Fruit fly (Drosophila melanogaster) whole organism, embryonic: ENCODE results near the gene CG6839.

Experiments
- Aef1 ChIP-seq: fragments of 200-800 bp; sonication (Bioruptor generic); IDR thresholded peaks from 3 replicates; pipeline ENCODE4 v1.3.6; 2022; ENCODE audit warnings: missing biosample characterization, missing genetic modification characterization
- Asciz ChIP-seq: fragments of 200-800 bp; sonication (Bioruptor generic); optimal IDR thresholded peaks from 2 replicates; lab custom pipeline; 2017; ENCODE audit warnings: missing biosample characterization, mild to moderate bottlenecking, missing genetic modification characterization, missing genetic modification reagents
- Awh ChIP-seq: fragments of 200-800 bp; sonication (Bioruptor generic); IDR thresholded peaks from 2 replicates; pipeline ENCODE4, ENCODE4 v1.3.6; 2022; ENCODE audit warnings: missing biosample characterization, missing genetic modification characterization
- Bgb ChIP-seq: fragments of 200-800 bp; sonication (Bioruptor generic); IDR thresholded peaks from 2 replicates; pipeline ENCODE4 v1.3.6; 2022; ENCODE audit warnings: missing biosample characterization, missing genetic modification characterization; ENCODE audit not compliant: partially characterized antibody
- Blimp-1 ChIP-seq: fragments of 200-800 bp; sonication (Bioruptor generic); optimal IDR thresholded peaks from 3 replicates; lab custom pipeline; 2018; ENCODE audit warnings: missing biosample characterization, missing genetic modification characterization, mild to moderate bottlenecking, moderate library complexity, missing genetic modification reagents
- CG10431 ChIP-seq: fragments of 200-800 bp; sonication (Bioruptor generic); optimal IDR thresholded peaks from 3 replicates; lab custom pipeline; 2018; ENCODE audit warnings: missing biosample characterization, mild to moderate bottlenecking, missing genetic modification characterization
- CG12236 ChIP-seq: fragments of 200-800 bp; sonication (Bioruptor generic); optimal IDR thresholded peaks from 2 replicates; lab custom pipeline; 2016; ENCODE audit warnings: missing biosample characterization, missing genetic modification characterization
- CG12744 ChIP-seq: fragments of 200-800 bp; sonication (Bioruptor generic); optimal IDR thresholded peaks from 2 replicates; lab custom pipeline; 2016; ENCODE audit warnings: missing biosample characterization, missing genetic modification characterization
- CG13287 ChIP-seq: fragments of 200-800 bp; sonication (Bioruptor generic); IDR thresholded peaks from 2 replicates; pipeline ENCODE4 v1.3.6; 2022; ENCODE audit warnings: missing biosample characterization, missing genetic modification characterization; ENCODE audit not compliant: partially characterized antibody
- CG15269 ChIP-seq: fragments of 200-800 bp; sonication (Bioruptor generic); optimal IDR thresholded peaks from 2 replicates; lab custom pipeline; 2018; ENCODE audit warnings: missing biosample characterization, mild to moderate bottlenecking, missing genetic modification characterization, moderate library complexity
- CG1647 ChIP-seq: fragments of 200-800 bp; sonication (Bioruptor generic); optimal IDR thresholded peaks from 3 replicates; lab custom pipeline; 2016; ENCODE audit warnings: missing biosample characterization, missing genetic modification characterization
- CG17186 ChIP-seq: fragments of 200-800 bp; sonication (Bioruptor generic); optimal IDR thresholded peaks from 3 replicates; lab custom pipeline; 2017; ENCODE audit warnings: missing biosample characterization, missing genetic modification reagents, missing genetic modification characterization
- CG32532 ChIP-seq: fragments of 200-800 bp; sonication (Bioruptor generic); IDR thresholded peaks from 2 replicates; pipeline ENCODE4 v1.3.6; 2022; ENCODE audit warnings: missing biosample characterization, missing genetic modification characterization
- CG32772 ChIP-seq: fragments of 200-800 bp; sonication (Bioruptor generic); IDR thresholded peaks from 2 replicates; pipeline ENCODE4 v1.3.6; 2022; ENCODE audit warnings: missing biosample characterization, missing genetic modification characterization
- CG33557 ChIP-seq: fragments of 200-800 bp; sonication (Bioruptor generic); optimal IDR thresholded peaks from 2 replicates; lab custom pipeline; 2019; ENCODE audit warnings: missing biosample characterization, mild to moderate bottlenecking, missing genetic modification characterization, moderate library complexity
- CG6765 ChIP-seq: fragments of 200-800 bp; sonication (Bioruptor generic); optimal IDR thresholded peaks from 3 replicates; lab custom pipeline; 2017; ENCODE audit warnings: missing biosample characterization, mild to moderate bottlenecking, missing genetic modification characterization
- CG6813 ChIP-seq: fragments of 200-800 bp; sonication (Bioruptor generic); optimal IDR thresholded peaks from 2 replicates; lab custom pipeline; 2017; ENCODE audit warnings: missing biosample characterization, missing genetic modification characterization, mild to moderate bottlenecking, moderate library complexity, missing genetic modification reagents
- CG9727 ChIP-seq: fragments of 200-800 bp; sonication (Bioruptor generic); optimal IDR thresholded peaks from 3 replicates; lab custom pipeline; 2017; ENCODE audit warnings: missing biosample characterization, mild to moderate bottlenecking, missing genetic modification characterization
- CG9797 ChIP-seq: fragments of 200-800 bp; sonication (Bioruptor generic); optimal IDR thresholded peaks from 3 replicates; lab custom pipeline; 2018; ENCODE audit warnings: missing biosample characterization, mild to moderate bottlenecking, missing genetic modification characterization
- Chrac-16 ChIP-seq: fragments of 200-800 bp; sonication (Bioruptor generic); optimal IDR thresholded peaks from 3 replicates; lab custom pipeline; 2016; ENCODE audit warnings: missing biosample characterization, missing genetic modification characterization
- Doc2 ChIP-seq: fragments of 200-800 bp; sonication (Bioruptor generic); IDR thresholded peaks from 2 replicates; pipeline ENCODE4 v1.3.6; 2022; ENCODE audit warnings: missing biosample characterization, missing genetic modification characterization
- Doc3 ChIP-seq: fragments of 200-800 bp; sonication (Bioruptor generic); IDR thresholded peaks from 3 replicates; pipeline ENCODE4 v1.3.6; 2022; ENCODE audit warnings: missing biosample characterization, missing genetic modification characterization; ENCODE audit not compliant: partially characterized antibody
- Hey ChIP-seq: fragments of 200-800 bp; sonication (Bioruptor generic); optimal IDR thresholded peaks from 3 replicates; lab custom pipeline; 2018; ENCODE audit warnings: missing biosample characterization, mild to moderate bottlenecking, missing genetic modification characterization
- MBD-R2 ChIP-seq: fragments of 200-800 bp; sonication (Bioruptor generic); IDR thresholded peaks from 2 replicates; pipeline ENCODE4 v1.3.6; 2022; ENCODE audit warnings: missing biosample characterization, missing genetic modification characterization
- MTF-1 ChIP-seq: fragments of 200-800 bp; sonication (Bioruptor generic); optimal IDR thresholded peaks from 2 replicates; lab custom pipeline; 2018; ENCODE audit warnings: missing biosample characterization, mild to moderate bottlenecking, missing genetic modification characterization, borderline replicate concordance
- Sin3A ChIP-seq: fragments of >200 bp; optimal IDR thresholded peaks from 2 replicates; lab custom pipeline; 2018
- TFAM ChIP-seq: fragments of 200-800 bp; sonication (Bioruptor generic); optimal IDR thresholded peaks from 2 replicates; lab custom pipeline; 2017; ENCODE audit warnings: missing biosample characterization, missing genetic modification characterization, inconsistent platforms
- cwo ChIP-seq: fragments of 200-800 bp; sonication (Bioruptor generic); optimal IDR thresholded peaks from 3 replicates; lab custom pipeline; 2017; ENCODE audit warnings: missing biosample characterization, missing genetic modification characterization, mild to moderate bottlenecking, moderate library complexity, missing genetic modification reagents
- dm ChIP-seq: fragments of 200-800 bp; sonication (Bioruptor generic); optimal IDR thresholded peaks from 3 replicates; lab custom pipeline; 2016; ENCODE audit warnings: missing biosample characterization, missing genetic modification characterization
- dpn ChIP-seq, 2 experiments: fragments of 200-800 bp; sonication (Bioruptor generic); optimal IDR thresholded peaks; 3 replicates each; lab custom pipeline; 2016; ENCODE audit warnings: missing biosample characterization in 2 of 2, missing genetic modification characterization in 2 of 2
- exex ChIP-seq: fragments of 200-800 bp; sonication (Bioruptor generic); optimal IDR thresholded peaks from 4 replicates; lab custom pipeline; 2018; ENCODE audit warnings: missing biosample characterization, mild to moderate bottlenecking, missing genetic modification characterization, moderate library complexity
- gsb-n ChIP-seq: fragments of 200-800 bp; sonication (Bioruptor generic); optimal IDR thresholded peaks from 3 replicates; lab custom pipeline; 2018; ENCODE audit warnings: missing biosample characterization, mild to moderate bottlenecking, missing genetic modification characterization
- gt ChIP-seq: fragments of 200-800 bp; sonication (Bioruptor generic); IDR thresholded peaks from 2 replicates; pipeline ENCODE4 v1.3.6; 2022; ENCODE audit warnings: missing biosample characterization, missing genetic modification characterization
- kay ChIP-seq: fragments of 200-800 bp; sonication (Bioruptor generic); optimal IDR thresholded peaks from 2 replicates; lab custom pipeline; 2016; ENCODE audit warnings: missing biosample characterization, missing genetic modification characterization
- mirr ChIP-seq: fragments of 200-800 bp; sonication (Bioruptor generic); optimal IDR thresholded peaks from 3 replicates; lab custom pipeline; 2018; ENCODE audit warnings: missing biosample characterization, mild to moderate bottlenecking, missing genetic modification characterization
- nmo ChIP-seq: fragments of 200-800 bp; sonication (Bioruptor generic); optimal IDR thresholded peaks from 2 replicates; lab custom pipeline; 2018; ENCODE audit warnings: missing biosample characterization, mild to moderate bottlenecking, missing genetic modification characterization, moderate library complexity
- ranshi ChIP-seq: fragments of 200-800 bp; sonication (Bioruptor generic); IDR thresholded peaks from 2 replicates; pipeline ENCODE4 v1.3.6; 2022; ENCODE audit warnings: missing biosample characterization, missing genetic modification characterization
- schlank ChIP-seq: fragments of 200-800 bp; sonication (Bioruptor generic); optimal IDR thresholded peaks from 2 replicates; lab custom pipeline; 2018; ENCODE audit warnings: missing biosample characterization, mild to moderate bottlenecking, missing genetic modification characterization
- sisA ChIP-seq: fragments of 200-800 bp; sonication (Bioruptor generic); IDR thresholded peaks from 2 replicates; pipeline ENCODE4 v1.3.6; 2022; ENCODE audit warnings: missing biosample characterization, missing genetic modification characterization
- tap ChIP-seq: fragments of 200-800 bp; optimal IDR thresholded peaks from 3 replicates; lab custom pipeline; 2019; ENCODE audit warnings: missing biosample characterization, mild to moderate bottlenecking, missing genetic modification characterization, moderate library complexity
- tin ChIP-seq: fragments of 200-800 bp; sonication (Bioruptor generic); optimal IDR thresholded peaks from 3 replicates; lab custom pipeline; 2016; ENCODE audit warnings: missing biosample characterization, missing genetic modification characterization
- tll ChIP-seq, 2 experiments: fragments of 200-800 bp in 1 of 2; fragments of >200 bp in 1 of 2; sonication (Bioruptor generic) in 1 of 2; optimal IDR thresholded peaks; 2 replicates each; lab custom pipeline; 2017 to 2019; ENCODE audit warnings: missing biosample characterization in 2 of 2, missing genetic modification characterization in 2 of 2, mild to moderate bottlenecking in 1 of 2, moderate library complexity in 1 of 2
- unpg ChIP-seq: fragments of 200-800 bp; sonication (Bioruptor generic); optimal IDR thresholded peaks from 3 replicates; lab custom pipeline; 2018; ENCODE audit warnings: missing biosample characterization, mild to moderate bottlenecking, missing genetic modification characterization, moderate library complexity
- vvl ChIP-seq: fragments of 200-800 bp; sonication (Bioruptor generic); IDR thresholded peaks from 2 replicates; pipeline ENCODE4 v1.3.6; 2022; ENCODE audit warnings: missing biosample characterization, missing genetic modification characterization
- wek ChIP-seq: fragments of 200-800 bp; sonication (Bioruptor generic); optimal IDR thresholded peaks from 3 replicates; lab custom pipeline; 2018; ENCODE audit warnings: missing biosample characterization, mild to moderate bottlenecking, missing genetic modification characterization, moderate library complexity
- wor ChIP-seq: fragments of 200-800 bp; sonication (Bioruptor generic); IDR thresholded peaks from 2 replicates; pipeline ENCODE4 v1.3.6; 2022; ENCODE audit warnings: missing biosample characterization, missing genetic modification characterization

CG6839 gene

dm6 chr3L:18917281-18917680 is at the start of gene CG6839:
CG6839 (plus strand) TSS chr3L:18917581.
- TF ChIP-seq cwo (GFP tag; lab: Kevin White, UChicago) (peak; percentile 18), mirr (GFP tag; lab: Kevin White, UChicago) (peak; percentile 43), CG12236 (GFP tag; lab: Kevin White, UChicago) (no peak), Hey (tag; lab: Kevin White, UChicago) (peak; percentile 29), exex (tag; lab: Kevin White, UChicago) (peak; percentile 75)

- TF ChIP-seq wor (GFP tag; lab: Robert Waterston, UW): no peak
- peak; percentile 44 for TF ChIP-seq Chrac-16 (GFP tag; lab: Kevin White, UChicago)
- TF ChIP-seq CG15269 (tag; lab: Kevin White, UChicago): peak; percentile 75
- TF ChIP-seq MBD-R2 (GFP tag; lab: Robert Waterston, UW): peak; percentile 84
- peak; percentile 17 for TF ChIP-seq CG33557 (GFP tag; lab: Kevin White, UChicago)
- TF ChIP-seq CG32532 (GFP tag; lab: Robert Waterston, UW): peak; percentile 45; the same call in 1 of the 2 replicates
- no peak for TF ChIP-seq TFAM
- peak; percentile 54 for TF ChIP-seq CG13287
- TF ChIP-seq Asciz (GFP tag; lab: Kevin White, UChicago): peak; percentile 50
- TF ChIP-seq dm (GFP tag; lab: Kevin White, UChicago): peak; percentile 40
- no peak for TF ChIP-seq Aef1 (GFP tag; lab: Robert Waterston, UW)
- peak; percentile 55 for TF ChIP-seq kay (GFP tag; lab: Kevin White, UChicago)
- peak; percentile 22; the same call in 1 of the 2 replicates for TF ChIP-seq Awh (GFP tag; lab: Robert Waterston, UW)
- peak; percentile 61 for TF ChIP-seq tap (tag; lab: Kevin White, UChicago)
- no peak for TF ChIP-seq MTF-1 (GFP tag; lab: Kevin White, UChicago)
- no peak for TF ChIP-seq Doc3 (GFP tag; lab: Robert Waterston, UW)
- TF ChIP-seq CG32772 (GFP tag; lab: Robert Waterston, UW): no peak
- TF ChIP-seq gt (GFP tag; lab: Robert Waterston, UW): no peak
- peak; percentile 71 for TF ChIP-seq unpg (GFP tag; lab: Kevin White, UChicago)
- TF ChIP-seq exex (tag; lab: Kevin White, UChicago): peak; percentile 58
- TF ChIP-seq Sin3A (lab: Kevin White, UChicago): no peak
- TF ChIP-seq tll (GFP tag; optimal IDR thresholded peaks at IDR 0.05; lab: Kevin White, UChicago): peak in 1 of 2 experiments; percentile 45
- TF ChIP-seq tin (GFP tag; lab: Kevin White, UChicago): peak; percentile 59
- peak; percentile 49 to 59 for TF ChIP-seq dpn (GFP tag; optimal IDR thresholded peaks at IDR 0.05; lab: Kevin White, UChicago)
- no peak; the same call in 1 of the 2 replicates for TF ChIP-seq sisA (GFP tag; lab: Robert Waterston, UW)
- TF ChIP-seq gsb-n: peak; percentile 54
- TF ChIP-seq CG1647 (GFP tag; lab: Kevin White, UChicago): peak; percentile 34
- peak; percentile 61 for TF ChIP-seq CG6765 (GFP tag; lab: Kevin White, UChicago)
- TF ChIP-seq CG12744 (GFP tag; lab: Kevin White, UChicago): no peak
- no peak for TF ChIP-seq ranshi (GFP tag; lab: Robert Waterston, UW)
- peak; percentile 67 for TF ChIP-seq vvl (GFP tag; lab: Robert Waterston, UW)
- TF ChIP-seq nmo (GFP tag; lab: Kevin White, UChicago): peak; percentile 56
- peak; percentile 97 for TF ChIP-seq wek
- no peak for TF ChIP-seq Bgb
- no peak for TF ChIP-seq schlank (tag; lab: Kevin White, UChicago)
- peak; percentile 9 for TF ChIP-seq CG17186 (GFP tag; lab: Kevin White, UChicago)
- TF ChIP-seq Blimp-1 (GFP tag; lab: Kevin White, UChicago): peak; percentile 79
- peak; percentile 49 for TF ChIP-seq CG9727 (GFP tag; lab: Kevin White, UChicago)
- no peak for TF ChIP-seq CG9797
- TF ChIP-seq CG10431 (GFP tag; lab: Kevin White, UChicago): no peak
- TF ChIP-seq CG6813 (GFP tag; lab: Kevin White, UChicago): peak; percentile 4
- TF ChIP-seq Doc2 (GFP tag; lab: Robert Waterston, UW): no peak
Measured at dm6 chr3L:18869035-18869826, 48.1 kb upstream of the CG6839 start, which contains the start of gene Grx1. Grx1 (plus strand) TSS chr3L:18869230.
